Worm (Caenorhabditis elegans): ENCODE results near the gene daao-1.
A peak's percentile ranks its signal among the peaks of the same experiment; 100 is the strongest.

Gene daao-1

DNA sequence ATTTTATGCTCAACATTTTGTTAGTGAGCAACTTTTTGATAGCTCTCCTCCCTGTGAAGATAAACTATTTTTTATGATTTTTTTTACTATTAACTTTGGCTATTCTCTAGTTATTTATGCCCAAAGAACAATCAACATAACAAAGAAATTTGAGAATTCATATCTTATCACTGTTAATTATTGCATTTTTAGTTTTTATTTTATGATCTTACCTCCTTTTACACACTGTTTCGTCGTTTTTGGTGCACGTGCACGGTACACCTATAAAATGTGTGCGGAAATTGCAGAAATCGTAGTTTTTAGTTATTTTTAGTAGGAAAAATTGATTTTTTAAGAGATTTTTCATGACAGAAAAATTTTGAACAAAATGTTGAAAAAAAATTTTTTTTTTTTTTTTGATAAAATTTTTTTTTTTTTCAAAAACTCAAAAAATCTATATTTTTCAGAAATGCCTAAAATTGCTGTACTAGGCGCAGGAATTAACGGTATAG is at the start of gene daao-1:
TSS of gene daao-1 (plus strand) at position 441 of the 491 bp plus-strand sequence.
- TF ChIP-seq ceh-13 (GFP tag; optimal IDR thresholded peaks at IDR 0.05) (no peak), F13C5.2 (tag; optimal IDR thresholded peaks at IDR 0.05) (no peak), ama-1 (optimal IDR thresholded peaks at IDR 0.05) (no peak), tbx-37 (GFP tag; conservative IDR thresholded peaks at IDR 0.05) (no peak), tbx-11 (GFP tag; IDR thresholded peaks at IDR 0.05) (no peak), aly-1 (tag; optimal IDR thresholded peaks at IDR 0.05) (no peak), tra-4 (tag; optimal IDR thresholded peaks at IDR 0.05) (no peak), ceh-36 (tag; optimal IDR thresholded peaks at IDR 0.05) (no peak), hmbx-1 (tag; optimal IDR thresholded peaks at IDR 0.05) (no peak), hmg-4 (GFP tag; optimal IDR thresholded peaks at IDR 0.05) (no peak), flt-1 (GFP tag; IDR thresholded peaks at IDR 0.05) (no peak), ets-7 (tag; optimal IDR thresholded peaks at IDR 0.05) (no peak), scrt-1 (GFP tag; IDR thresholded peaks at IDR 0.05) (no peak), B0310.2 (tag; optimal IDR thresholded peaks at IDR 0.05) (no peak)

DNA sequence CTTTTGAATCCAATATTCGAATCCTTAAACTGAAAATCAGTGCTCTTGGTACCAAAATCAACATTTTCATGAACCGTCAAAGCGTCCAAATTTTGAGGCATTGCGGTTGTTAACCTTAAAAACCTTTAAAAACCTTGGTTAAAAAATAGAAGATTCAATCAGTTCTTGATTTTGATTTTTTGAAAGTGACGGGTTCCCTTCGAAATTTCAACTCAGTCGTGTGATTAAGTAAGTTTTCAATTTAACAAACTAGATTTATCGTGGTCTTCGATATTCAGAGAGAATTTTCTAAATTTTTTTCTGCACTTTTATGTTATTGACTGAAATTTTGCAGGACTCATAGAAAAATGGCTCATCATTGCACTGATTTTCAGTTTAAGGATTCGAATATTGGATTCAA is 45.7 kb upstream of the daao-1 start, which contains the start of the genes Y69A2AR.25 and Y69A2AR.12:
TSS of gene Y69A2AR.25 (minus strand) at position 101 of the 400 bp plus-strand sequence.
TSS of gene Y69A2AR.12 (plus strand) at position 348 of the 400 bp plus-strand sequence.
- TF ChIP-seq hmbx-1 (tag; optimal IDR thresholded peaks at IDR 0.05) (no peak), tbx-11 (GFP tag; IDR thresholded peaks at IDR 0.05) (no peak), sea-1 (GFP tag; conservative IDR thresholded peaks at IDR 0.05) (no peak), hmg-4 (GFP tag; optimal IDR thresholded peaks at IDR 0.05) (no peak), tbx-37 (GFP tag; conservative IDR thresholded peaks at IDR 0.05) (no peak), scrt-1 (GFP tag; IDR thresholded peaks at IDR 0.05) (no peak), ceh-36 (tag; optimal IDR thresholded peaks at IDR 0.05) (no peak), aly-1 (tag; optimal IDR thresholded peaks at IDR 0.05) (no peak), tra-4 (tag; optimal IDR thresholded peaks at IDR 0.05) (no peak), ceh-13 (GFP tag; optimal IDR thresholded peaks at IDR 0.05) (no peak), pes-1 (GFP tag; IDR thresholded peaks at IDR 0.05) (no peak), B0310.2 (tag; optimal IDR thresholded peaks at IDR 0.05) (no peak), F13C5.2 (tag; optimal IDR thresholded peaks at IDR 0.05) (no peak), hnd-1 (tag; optimal IDR thresholded peaks at IDR 0.05) (no peak)

DNA sequence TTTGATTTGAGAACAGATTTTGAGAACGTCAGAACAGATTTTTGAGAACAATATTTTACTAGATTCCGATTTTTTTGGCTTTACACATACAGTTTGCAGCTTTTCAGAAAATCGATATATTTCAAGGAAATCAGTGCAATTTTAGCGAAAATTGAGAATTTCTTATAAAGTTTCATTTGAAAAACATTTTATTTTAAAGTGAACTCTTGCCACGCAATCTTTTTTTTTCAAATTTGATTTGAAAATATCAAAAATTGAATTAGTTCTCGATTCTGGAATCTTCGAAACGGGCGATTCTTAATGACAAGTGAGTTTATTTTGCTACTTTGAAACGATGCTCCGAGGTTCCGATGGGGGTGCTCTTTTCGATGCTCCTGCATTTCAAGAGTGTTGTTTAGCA is 41.9 kb upstream of the daao-1 start, which contains the start of gene Y69A2AR.51:
TSS of gene Y69A2AR.51 (plus strand) at position 301 of the 400 bp plus-strand sequence.
- TF ChIP-seq hnd-1 (tag; optimal IDR thresholded peaks at IDR 0.05) = no peak
- no peak for TF ChIP-seq sea-1 (GFP tag; conservative IDR thresholded peaks at IDR 0.05)
- TF ChIP-seq tbx-11 (GFP tag; IDR thresholded peaks at IDR 0.05) = no peak
- TF ChIP-seq F13C5.2 (tag; optimal IDR thresholded peaks at IDR 0.05) = no peak

DNA sequence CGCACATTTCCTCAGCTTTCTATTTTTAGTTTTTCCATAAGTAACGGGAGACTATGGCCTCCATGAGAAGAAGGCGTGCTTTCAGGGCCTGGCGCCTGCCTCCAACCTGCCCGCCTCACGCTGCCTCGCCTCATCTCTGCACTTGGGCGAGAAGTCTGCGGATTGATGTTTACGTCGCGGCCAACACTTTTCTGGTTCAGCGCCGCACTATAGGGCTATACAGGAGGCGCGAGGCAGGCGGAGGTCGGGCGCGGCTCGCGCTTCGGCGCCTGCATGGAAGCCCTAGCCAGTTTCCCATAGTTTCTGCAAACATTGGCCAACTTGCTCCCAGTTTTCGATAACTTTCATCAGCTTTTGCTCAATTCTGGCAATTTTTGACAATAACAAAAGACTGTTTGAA is 40.9 kb upstream of the daao-1 start:
- no peak for TF ChIP-seq ceh-36 (tag; optimal IDR thresholded peaks at IDR 0.05)
- TF ChIP-seq pes-1 (GFP tag; IDR thresholded peaks at IDR 0.05) = no peak
- TF ChIP-seq tra-4 (tag; optimal IDR thresholded peaks at IDR 0.05) = no peak
- no peak for TF ChIP-seq flt-1 (GFP tag; IDR thresholded peaks at IDR 0.05)
- TF ChIP-seq F13C5.2 (tag; optimal IDR thresholded peaks at IDR 0.05) = no peak
- no peak for TF ChIP-seq hnd-1 (tag; optimal IDR thresholded peaks at IDR 0.05)
- TF ChIP-seq aly-1 (tag; optimal IDR thresholded peaks at IDR 0.05) = no peak
- no peak for TF ChIP-seq tbx-11 (GFP tag; IDR thresholded peaks at IDR 0.05)
- no peak for TF ChIP-seq tbx-37 (GFP tag; conservative IDR thresholded peaks at IDR 0.05)
- no peak for TF ChIP-seq scrt-1 (GFP tag; IDR thresholded peaks at IDR 0.05)
- no peak for TF ChIP-seq ama-1 (optimal IDR thresholded peaks at IDR 0.05)
- no peak for TF ChIP-seq ceh-13 (GFP tag; optimal IDR thresholded peaks at IDR 0.05)
- TF ChIP-seq sea-1 (GFP tag; conservative IDR thresholded peaks at IDR 0.05) = no peak

DNA sequence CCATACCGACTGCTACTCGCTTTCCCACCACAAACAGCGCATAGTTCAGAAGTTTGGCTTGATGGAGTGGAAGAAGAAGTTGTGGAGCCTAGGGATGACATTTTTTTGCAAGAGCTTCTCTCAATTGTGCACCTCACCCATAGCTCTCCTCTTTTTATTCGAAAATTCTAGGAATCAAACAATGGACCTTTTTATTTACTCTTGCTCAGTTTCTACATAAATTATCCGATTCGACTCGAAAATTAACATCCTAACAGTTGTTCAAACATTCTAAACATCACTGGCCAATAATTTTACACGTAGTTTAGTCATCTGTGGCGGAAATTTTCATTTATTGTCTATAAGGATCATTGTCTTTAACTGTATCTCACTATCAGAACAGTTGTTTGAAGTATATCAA is 32.5 kb upstream of the daao-1 start, which contains the start of gene nhr-242:
TSS of gene nhr-242 (minus strand) at position 101 of the 400 bp plus-strand sequence.
- TF ChIP-seq ceh-13 (GFP tag; optimal IDR thresholded peaks at IDR 0.05) (no peak), ama-1 (optimal IDR thresholded peaks at IDR 0.05) (no peak), aly-1 (tag; optimal IDR thresholded peaks at IDR 0.05) (no peak), ceh-36 (tag; optimal IDR thresholded peaks at IDR 0.05) (no peak), hmg-4 (GFP tag; optimal IDR thresholded peaks at IDR 0.05) (no peak), tbx-11 (GFP tag; IDR thresholded peaks at IDR 0.05) (no peak), hnd-1 (tag; optimal IDR thresholded peaks at IDR 0.05) (no peak), flt-1 (GFP tag; IDR thresholded peaks at IDR 0.05) (no peak), B0310.2 (tag; optimal IDR thresholded peaks at IDR 0.05) (no peak), scrt-1 (GFP tag; IDR thresholded peaks at IDR 0.05) (no peak), ets-7 (tag; optimal IDR thresholded peaks at IDR 0.05) (no peak), hmbx-1 (tag; optimal IDR thresholded peaks at IDR 0.05) (no peak), F13C5.2 (tag; optimal IDR thresholded peaks at IDR 0.05) (no peak), tbx-37 (GFP tag; conservative IDR thresholded peaks at IDR 0.05) (no peak), pes-1 (GFP tag; IDR thresholded peaks at IDR 0.05) (no peak)

DNA sequence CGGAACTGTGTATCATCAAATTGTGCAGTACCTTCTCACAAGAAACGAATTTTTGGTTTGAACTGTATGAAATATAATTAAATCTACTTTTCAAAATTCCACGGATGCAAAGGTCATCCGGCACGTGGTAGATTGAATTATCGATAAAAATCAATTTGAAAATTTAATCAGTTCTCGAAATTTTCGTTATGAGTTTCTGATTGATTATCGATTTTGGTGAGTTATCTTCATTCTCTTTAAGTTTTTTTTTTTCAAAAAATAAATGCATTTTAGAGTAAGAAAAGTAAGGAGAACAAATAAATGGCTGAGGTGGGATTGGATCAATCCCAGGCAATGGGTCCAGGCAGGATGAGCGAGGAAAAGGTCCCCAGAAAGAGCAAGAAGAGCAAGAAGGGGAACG is 16.6 kb upstream of the daao-1 start, which contains the start of gene Y69A2AR.47:
TSS of gene Y69A2AR.47 (plus strand) at position 301 of the 400 bp plus-strand sequence.
- TF ChIP-seq hmg-4 (GFP tag; optimal IDR thresholded peaks at IDR 0.05) (no peak), tbx-11 (GFP tag; IDR thresholded peaks at IDR 0.05) (no peak), scrt-1 (GFP tag; IDR thresholded peaks at IDR 0.05) (no peak), B0310.2 (tag; optimal IDR thresholded peaks at IDR 0.05) (no peak), sea-1 (GFP tag; conservative IDR thresholded peaks at IDR 0.05) (no peak), pes-1 (GFP tag; IDR thresholded peaks at IDR 0.05) (no peak), hmbx-1 (tag; optimal IDR thresholded peaks at IDR 0.05) (no peak)

DNA sequence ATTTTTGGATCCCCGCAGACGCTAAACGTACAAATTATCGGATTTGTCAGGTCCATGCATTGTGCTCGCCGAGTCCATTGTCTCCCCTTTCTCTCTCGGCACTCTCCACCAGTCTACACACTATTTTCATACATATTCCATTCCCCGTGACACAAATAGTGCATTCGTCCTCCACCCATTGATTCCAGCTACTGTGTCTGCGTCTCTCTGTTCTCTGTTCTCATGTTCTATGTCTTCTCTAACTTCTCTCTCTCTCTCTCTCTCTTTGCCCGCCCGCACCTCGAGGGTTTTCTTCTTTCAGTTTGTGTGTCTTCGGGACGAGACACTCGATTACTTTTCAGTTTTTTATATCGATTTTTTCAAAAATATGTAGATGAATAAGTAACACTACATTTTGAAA is 14.4 kb upstream of the daao-1 start:
- TF ChIP-seq F13C5.2 (tag; optimal IDR thresholded peaks at IDR 0.05) (peak; percentile 21), hmbx-1 (tag; optimal IDR thresholded peaks at IDR 0.05) (no peak)

DNA sequence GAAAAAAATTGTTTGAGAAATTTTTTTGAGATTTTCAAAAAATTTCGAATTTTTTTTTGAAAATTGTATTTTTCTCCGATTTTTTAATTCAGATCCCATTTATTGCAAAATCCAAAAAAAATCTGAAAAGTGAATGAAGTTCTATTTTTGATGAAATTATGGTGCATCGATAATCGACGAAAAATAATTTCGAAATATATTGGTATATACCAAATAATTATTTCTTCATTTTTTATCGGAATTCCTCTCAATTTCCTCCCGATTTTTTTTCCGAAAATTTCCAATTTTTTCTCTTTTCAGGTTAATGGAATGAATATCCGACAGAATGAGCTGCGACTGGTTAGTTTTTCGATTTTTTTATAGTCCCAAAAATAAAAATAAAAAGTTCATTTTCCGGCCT is 13.2 kb upstream of the daao-1 start, which contains the start of gene epg-9:
TSS of gene epg-9 (plus strand) at position 301 of the 400 bp plus-strand sequence.
- TF ChIP-seq tbx-11 (GFP tag; IDR thresholded peaks at IDR 0.05) (no peak), tbx-37 (GFP tag; conservative IDR thresholded peaks at IDR 0.05) (no peak), aly-1 (tag; optimal IDR thresholded peaks at IDR 0.05) (no peak), hnd-1 (tag; optimal IDR thresholded peaks at IDR 0.05) (no peak), flt-1 (GFP tag; IDR thresholded peaks at IDR 0.05) (no peak), ama-1 (optimal IDR thresholded peaks at IDR 0.05) (no peak), scrt-1 (GFP tag; IDR thresholded peaks at IDR 0.05) (no peak), hmbx-1 (tag; optimal IDR thresholded peaks at IDR 0.05) (no peak), B0310.2 (tag; optimal IDR thresholded peaks at IDR 0.05) (no peak), tra-4 (tag; optimal IDR thresholded peaks at IDR 0.05) (no peak), hmg-4 (GFP tag; optimal IDR thresholded peaks at IDR 0.05) (no peak), sea-1 (GFP tag; conservative IDR thresholded peaks at IDR 0.05) (no peak), pes-1 (GFP tag; IDR thresholded peaks at IDR 0.05) (no peak), ceh-13 (GFP tag; optimal IDR thresholded peaks at IDR 0.05) (no peak), F13C5.2 (tag; optimal IDR thresholded peaks at IDR 0.05) (no peak)
